Fruit fly (Drosophila melanogaster) whole organism, embryonic: Measurements from ENCODE around the gene CG9372.

Experiments
- CG12391 ChIP-seq: fragments of 200-800 bp; sonication (Bioruptor generic); optimal IDR thresholded peaks from 3 replicates; lab custom pipeline; 2018; ENCODE audit warnings: missing biosample characterization, mild to moderate bottlenecking, missing genetic modification characterization, moderate library complexity
- CG17328 ChIP-seq: fragments of 200-800 bp; sonication (Bioruptor generic); IDR thresholded peaks from 2 replicates; pipeline ENCODE4 v1.3.6; 2022; ENCODE audit warnings: missing biosample characterization, missing genetic modification characterization
- CG17912 ChIP-seq: fragments of 200-800 bp; sonication (Bioruptor generic); optimal IDR thresholded peaks from 2 replicates; lab custom pipeline; 2018; ENCODE audit warnings: missing biosample characterization, mild to moderate bottlenecking, missing genetic modification characterization
- CG31441 ChIP-seq: fragments of 200-800 bp; sonication (Bioruptor generic); IDR thresholded peaks from 2 replicates; pipeline ENCODE4 v1.3.6; 2022; ENCODE audit warnings: missing biosample characterization, missing genetic modification characterization
- CG3847 ChIP-seq: fragments of 200-800 bp; sonication (Bioruptor generic); IDR thresholded peaks from 2 replicates; pipeline ENCODE4 v1.3.6; 2022; ENCODE audit warnings: missing biosample characterization, missing genetic modification characterization
- CG5245 ChIP-seq: fragments of 200-800 bp; sonication (Bioruptor generic); optimal IDR thresholded peaks from 3 replicates; lab custom pipeline; 2016; ENCODE audit warnings: missing biosample characterization, missing genetic modification characterization
- dysf ChIP-seq: fragments of 200-800 bp; sonication (Bioruptor generic); IDR thresholded peaks from 3 replicates; pipeline ENCODE4 v1.3.6; 2022; ENCODE audit warnings: missing biosample characterization, missing genetic modification characterization
- esg ChIP-seq: fragments of 200-800 bp; sonication (Bioruptor generic); conservative IDR thresholded peaks from 2 replicates; pipeline ENCODE4 v1.3.6; 2022; ENCODE audit warnings: missing biosample characterization, missing genetic modification characterization
- zen2 ChIP-seq: fragments of 200-800 bp; sonication (Bioruptor generic); IDR thresholded peaks from 3 replicates; pipeline ENCODE4 v1.3.6; 2022; ENCODE audit warnings: missing biosample characterization, missing genetic modification characterization; ENCODE audit not compliant: partially characterized antibody
- zfh1 ChIP-seq: fragments of 200-800 bp; sonication (Bioruptor generic); IDR thresholded peaks from 3 replicates; pipeline ENCODE4 v1.3.6; 2022; ENCODE audit warnings: missing biosample characterization, missing genetic modification characterization

CG9372 gene

DNA sequence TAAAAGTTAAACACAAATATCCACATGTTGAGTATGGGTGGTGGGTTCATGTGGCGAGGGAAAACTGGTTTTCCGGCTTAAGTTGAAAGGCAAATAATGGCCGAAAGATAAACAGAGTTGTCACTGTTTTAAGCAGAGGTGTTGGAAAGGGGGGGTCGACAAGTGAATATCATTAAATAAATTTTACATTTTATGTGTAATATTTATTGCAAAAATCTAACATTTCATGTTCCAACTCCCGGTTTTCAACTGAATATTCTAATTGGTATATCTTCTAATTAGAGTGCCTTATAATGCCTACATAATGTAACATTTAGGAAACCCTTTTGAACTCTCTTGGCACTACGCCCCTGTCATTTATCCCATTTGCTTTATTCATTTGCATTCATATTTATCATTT is 49.9 kb downstream of the CG9372 start (continued):
- 0 out of 3 replicates have a peak, but pooled peaks have one; percentile 36 for TF ChIP-seq zfh1 (GFP tag; lab: Robert Waterston, UW)
- peak; percentile 56; the same call in 1 of the 2 replicates for TF ChIP-seq CG17328 (GFP tag; lab: Robert Waterston, UW)
- peak; percentile 72 for TF ChIP-seq dysf
- TF ChIP-seq esg (GFP tag; lab: Robert Waterston, UW) = peak; percentile 53
- TF ChIP-seq CG3847 (GFP tag; lab: Robert Waterston, UW) = peak; percentile 54
- peak; percentile 67 for TF ChIP-seq CG31441
- TF ChIP-seq CG5245 (GFP tag; lab: Kevin White, UChicago) = peak; percentile 1
- no peak for TF ChIP-seq CG17912 (GFP tag; lab: Kevin White, UChicago)
- no peak for TF ChIP-seq zen2
- peak; percentile 38 for TF ChIP-seq CG12391 (tag; lab: Kevin White, UChicago)
